Worm (Caenorhabditis elegans): ENCODE data around the gene gln-3.
A peak's percentile ranks its signal among the peaks of the same experiment; 100 is the strongest.
"Not testable (repeated sequence)": the region's sequence is repeated elsewhere in the genome, so short reads cannot be mapped to it uniquely, and the experiment has no call there.

Gene gln-3

DNA sequence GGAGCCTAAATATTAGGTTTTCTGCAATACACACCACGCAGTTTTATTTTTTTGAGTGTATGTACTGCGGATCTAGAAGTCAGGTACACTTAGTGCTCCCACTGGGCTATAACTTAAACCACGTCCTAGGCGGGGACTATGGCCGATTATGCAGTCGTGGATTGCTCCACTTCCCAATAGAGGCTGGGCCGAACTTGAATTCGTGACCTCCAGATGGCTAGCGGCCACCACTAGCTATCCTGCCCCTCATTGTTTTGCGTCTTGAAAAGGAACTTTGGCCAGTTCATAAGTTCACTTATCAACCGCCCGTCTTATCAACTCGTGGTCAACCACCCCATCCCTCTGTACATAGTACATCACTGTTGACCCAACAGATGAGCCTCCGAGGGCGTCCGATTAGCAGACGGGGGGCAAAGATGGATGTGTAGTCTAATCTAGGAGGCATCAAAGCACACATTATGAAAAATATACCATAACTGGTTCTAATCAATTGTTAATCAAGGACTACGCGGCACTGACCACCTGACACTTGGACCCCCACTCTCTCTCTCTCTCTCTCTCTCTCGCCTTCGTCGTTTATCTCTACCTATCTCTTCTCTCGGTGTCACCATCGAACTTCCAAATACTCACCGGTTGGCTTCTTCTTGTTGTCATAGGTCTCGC, 904 bp downstream of the gln-3 start (continued):
- peak; percentile 6 for TF ChIP-seq zip-4 (GFP tag; optimal IDR thresholded peaks at IDR 0.05)
- peak; percentile 49 for TF ChIP-seq nhr-47 (tag; optimal IDR thresholded peaks at IDR 0.05)
- peak; percentile 13 for TF ChIP-seq swsn-7 (tag; optimal IDR thresholded peaks at IDR 0.05)
- TF ChIP-seq nhr-85 (tag) = peak; percentile 85
- peak; percentile 32 for TF ChIP-seq elt-2 (tag; optimal IDR thresholded peaks at IDR 0.05)
- TF ChIP-seq lsy-2 (tag; optimal IDR thresholded peaks at IDR 0.05) = peak; percentile 13 to 37
- TF ChIP-seq ztf-4 (tag; optimal IDR thresholded peaks at IDR 0.05) = peak; percentile 31
- TF ChIP-seq mab-9 (GFP tag; IDR thresholded peaks at IDR 0.05) = 0 out of 2 replicates have a peak, but pooled peaks have one; percentile 6
- peak in 1 of 2 experiments; percentile 61 for TF ChIP-seq mdl-1 (tag; optimal IDR thresholded peaks at IDR 0.05)
- peak; percentile 80 for TF ChIP-seq nhr-19 (GFP tag; conservative IDR thresholded peaks at IDR 0.05)
- TF ChIP-seq grh-1 (GFP tag; IDR thresholded peaks at IDR 0.05) = peak; percentile 74
- TF ChIP-seq nhr-77 (tag; optimal IDR thresholded peaks at IDR 0.05) = peak; percentile 20

DNA sequence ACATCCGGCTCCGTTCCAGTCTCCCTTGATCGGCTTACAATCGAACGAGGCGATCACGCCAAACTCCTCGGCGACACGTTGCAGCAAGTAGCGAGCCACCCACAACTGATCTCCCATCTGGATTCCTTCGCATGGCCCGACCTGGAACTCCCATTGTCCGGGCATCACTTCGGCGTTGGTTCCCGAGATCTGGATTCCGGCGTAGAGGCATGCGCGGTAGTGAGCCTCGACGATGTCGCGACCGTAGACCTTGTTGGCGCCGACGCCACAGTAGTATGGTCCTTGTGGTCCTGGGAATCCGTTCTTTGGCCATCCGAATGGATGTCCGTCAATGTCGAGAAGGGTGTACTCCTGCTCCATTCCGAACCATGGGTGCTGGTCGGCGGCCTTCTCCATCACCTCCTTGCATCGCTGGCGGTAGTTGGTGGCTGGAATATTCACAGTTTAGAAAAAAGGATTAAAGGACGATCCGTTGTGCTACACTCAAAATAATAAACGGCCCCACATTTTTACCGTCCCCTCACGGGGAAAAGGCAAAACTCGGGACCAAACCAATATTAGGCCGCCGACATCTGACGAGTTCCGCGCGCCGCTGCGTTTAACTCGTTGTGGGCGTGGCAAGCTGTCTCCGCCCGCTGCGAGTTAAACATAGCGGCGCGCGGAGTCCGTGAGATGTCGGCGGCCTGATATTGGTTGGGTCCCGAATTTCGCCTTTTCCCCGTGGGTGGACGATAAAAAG, 1.6 kb downstream of the gln-3 start:
- no peak for TF ChIP-seq lin-14 (GFP tag; optimal IDR thresholded peaks at IDR 0.05)
- TF ChIP-seq nhr-85 (tag) = no peak
- no peak for TF ChIP-seq unc-62 (GFP tag; optimal IDR thresholded peaks at IDR 0.05)
- TF ChIP-seq tlp-1 (tag; optimal IDR thresholded peaks at IDR 0.05) = no peak
- TF ChIP-seq nhr-11 (tag; optimal IDR thresholded peaks at IDR 0.05) = no peak
- TF ChIP-seq lin-35 (GFP tag; optimal IDR thresholded peaks at IDR 0.05) = peak in 1 of 2 experiments; percentile 4
- TF ChIP-seq efl-1 (optimal IDR thresholded peaks at IDR 0.05) = no peak
- peak in 1 of 2 experiments; percentile 10 for TF ChIP-seq efl-1 (GFP tag; optimal IDR thresholded peaks at IDR 0.05 in 1 of 2)
- TF ChIP-seq irx-1 (tag; optimal IDR thresholded peaks at IDR 0.05) = no peak
- no peak for TF ChIP-seq nhr-90 (tag; optimal IDR thresholded peaks at IDR 0.05; ENCODE audit: poor library complexity)
- TF ChIP-seq sptf-1 (tag; optimal IDR thresholded peaks at IDR 0.05) = no peak

DNA sequence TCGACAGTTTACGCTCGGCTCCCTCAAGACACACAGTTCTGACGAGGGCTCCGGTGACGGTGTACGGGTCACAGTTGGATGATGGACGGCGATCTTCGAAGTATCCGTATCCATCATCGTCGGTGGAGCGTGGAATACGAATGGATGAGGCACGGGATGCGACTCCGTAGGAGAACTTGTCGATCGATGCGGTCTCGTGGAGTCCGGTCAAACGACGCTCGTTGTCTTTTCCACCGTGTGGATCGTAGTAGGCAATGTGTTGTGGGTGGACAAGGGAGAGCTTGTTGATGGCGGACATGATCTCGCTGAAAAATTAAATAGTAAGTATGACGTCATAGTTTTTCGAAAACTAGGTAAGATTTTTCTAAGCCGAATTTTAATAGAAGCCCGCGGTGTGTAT, 2.5 kb downstream of the gln-3 start:
- TF ChIP-seq snu-23 (GFP tag; optimal IDR thresholded peaks at IDR 0.05) (no peak), lin-15B (tag; optimal IDR thresholded peaks at IDR 0.05) (no peak), grh-1 (GFP tag; IDR thresholded peaks at IDR 0.05) (0 out of 2 replicates have a peak, but pooled peaks have one; percentile 17), lin-35 (GFP tag; optimal IDR thresholded peaks at IDR 0.05) (peak in 1 of 2 experiments; percentile 14), isw-1 (GFP tag; IDR thresholded peaks at IDR 0.05) (no peak), unc-130 (tag; optimal IDR thresholded peaks at IDR 0.05) (no peak), nhr-71 (tag; optimal IDR thresholded peaks at IDR 0.05) (peak; percentile 3), nhr-90 (tag; optimal IDR thresholded peaks at IDR 0.05; ENCODE audit: poor library complexity) (peak; percentile 17), efl-1 (optimal IDR thresholded peaks at IDR 0.05) (no peak), efl-1 (GFP tag; optimal IDR thresholded peaks at IDR 0.05 in 1 of 2) (peak in 1 of 2 experiments; percentile 77), nhr-85 (tag) (peak; percentile 6)

DNA sequence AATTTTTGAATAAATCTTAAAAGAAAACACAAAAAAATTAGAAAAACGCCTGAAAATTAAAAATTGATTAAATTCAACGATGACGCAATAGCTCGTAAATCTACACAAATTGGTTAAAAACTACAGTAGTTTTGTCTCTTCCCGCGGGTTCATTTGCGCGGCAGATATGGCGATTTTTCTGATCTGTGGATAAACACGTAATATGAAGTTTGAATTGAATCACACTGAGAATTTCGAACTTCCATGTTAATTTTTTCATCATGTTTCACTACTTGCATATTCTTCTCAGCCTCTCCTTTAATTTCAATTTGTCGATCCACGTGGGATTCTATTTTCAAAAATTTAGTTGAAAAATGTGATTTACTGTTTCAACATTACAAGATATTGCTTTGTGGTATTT, 3.1 kb downstream of the gln-3 start:
- TF ChIP-seq lir-3 (tag; optimal IDR thresholded peaks at IDR 0.05; ENCODE audit: poor library complexity) (peak; percentile 13), ama-1 (optimal IDR thresholded peaks at IDR 0.05) (peak; percentile 50), nhr-47 (tag; optimal IDR thresholded peaks at IDR 0.05) (peak; percentile 32), efl-1 (GFP tag; optimal IDR thresholded peaks at IDR 0.05 in 1 of 2) (peak in 1 of 2 experiments; percentile 29), elt-2 (tag; optimal IDR thresholded peaks at IDR 0.05) (peak; percentile 44), lin-35 (GFP tag; optimal IDR thresholded peaks at IDR 0.05) (peak in 1 of 2 experiments; percentile 29), nhr-90 (tag; optimal IDR thresholded peaks at IDR 0.05; ENCODE audit: poor library complexity) (peak; percentile 41), lsy-2 (tag; optimal IDR thresholded peaks at IDR 0.05) (peak in 1 of 2 experiments; percentile 12)
- TF ChIP-seq efl-1 (optimal IDR thresholded peaks at IDR 0.05) = not testable (repeated sequence)

DNA sequence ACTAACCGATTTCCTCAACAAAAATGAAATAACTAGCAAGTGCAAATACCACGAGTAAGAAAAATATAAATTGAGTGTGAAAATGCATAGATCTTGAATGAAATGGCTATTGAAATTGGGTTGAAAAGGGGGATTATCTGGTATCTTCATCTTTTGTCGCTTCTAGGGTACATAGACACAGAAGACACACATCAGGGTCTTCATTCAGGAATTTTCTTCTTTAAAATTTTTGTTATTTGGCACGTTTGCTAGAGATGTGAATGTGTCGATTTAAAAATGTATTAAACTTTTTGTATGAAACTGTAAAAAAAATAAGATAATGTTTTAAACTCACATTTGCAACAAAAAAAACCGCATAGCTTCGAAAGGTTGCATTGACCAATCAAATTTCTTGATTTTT, 23.4 kb downstream of the gln-3 start, which contains the start of gene Y105C5B.25:
Gene Y105C5B.25, minus strand, starts transcription at position 101 of the 400 bp plus-strand sequence.
- TF ChIP-seq hpl-2 (GFP tag; optimal IDR thresholded peaks at IDR 0.05) = no peak
- TF ChIP-seq sptf-1 (tag; optimal IDR thresholded peaks at IDR 0.05) = no peak
- no peak for TF ChIP-seq unc-130 (tag; optimal IDR thresholded peaks at IDR 0.05)
- no peak for TF ChIP-seq F16B12.6 (tag; optimal IDR thresholded peaks at IDR 0.05)
- TF ChIP-seq nhr-237 (tag; optimal IDR thresholded peaks at IDR 0.05) = no peak
- TF ChIP-seq dsc-1 (tag; optimal IDR thresholded peaks at IDR 0.05) = no peak
- no peak for TF ChIP-seq aha-1 (tag; optimal IDR thresholded peaks at IDR 0.05)
- no peak for TF ChIP-seq mep-1 (tag; optimal IDR thresholded peaks at IDR 0.05)
- no peak for TF ChIP-seq lin-15B (tag; optimal IDR thresholded peaks at IDR 0.05)
- no peak for TF ChIP-seq unc-98 (GFP tag; IDR thresholded peaks at IDR 0.05)
- no peak for TF ChIP-seq egl-27 (tag; optimal IDR thresholded peaks at IDR 0.05)
- no peak for TF ChIP-seq lir-3 (tag; optimal IDR thresholded peaks at IDR 0.05; ENCODE audit: poor library complexity)
- TF ChIP-seq pqm-1 (tag; optimal IDR thresholded peaks at IDR 0.05) = no peak
- no peak for TF ChIP-seq nhr-84 (tag; optimal IDR thresholded peaks at IDR 0.05)
- TF ChIP-seq nhr-19 (GFP tag; conservative IDR thresholded peaks at IDR 0.05) = no peak
- no peak for TF ChIP-seq ceh-88 (GFP tag; IDR thresholded peaks at IDR 0.05)
- TF ChIP-seq isw-1 (GFP tag; IDR thresholded peaks at IDR 0.05) = no peak
- TF ChIP-seq mab-9 (GFP tag; IDR thresholded peaks at IDR 0.05) = no peak
- no peak for TF ChIP-seq fkh-8 (tag; optimal IDR thresholded peaks at IDR 0.05)
- no peak for TF ChIP-seq snu-23 (GFP tag; optimal IDR thresholded peaks at IDR 0.05)
